Worm (Caenorhabditis elegans): Measurements from ENCODE around the gene F43H9.4.

Gene F43H9.4

DNA sequence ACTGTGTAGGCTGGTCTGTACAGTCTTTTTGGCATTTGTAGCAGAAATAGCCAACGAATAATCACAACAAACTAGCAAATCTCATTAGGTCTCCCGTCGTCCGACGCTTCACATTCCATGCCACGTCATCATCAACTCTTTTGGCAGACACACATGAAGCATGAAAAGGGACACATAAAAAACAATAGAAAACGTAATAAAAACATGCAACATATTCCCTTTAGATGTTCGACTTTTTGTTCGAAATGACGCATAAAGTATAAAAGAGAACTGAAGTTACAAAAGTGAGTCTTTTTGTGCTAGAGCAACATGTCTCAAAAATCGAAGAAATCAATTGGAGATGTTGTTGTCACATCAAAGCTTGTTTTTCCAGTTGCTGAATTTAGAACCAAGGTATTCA is 25.3 kb downstream of the F43H9.4 start, which contains the start of gene sth-1:
Gene sth-1, plus strand, starts transcription at position 301 of the 400 bp plus-strand sequence.
- TF ChIP-seq ets-4 (GFP tag; optimal IDR thresholded peaks at IDR 0.05) (no peak), bed-1 (GFP tag; IDR thresholded peaks at IDR 0.05) (no peak), F49E8.2 (tag; optimal IDR thresholded peaks at IDR 0.05; ENCODE audit: insufficient read depth) (no peak)

DNA sequence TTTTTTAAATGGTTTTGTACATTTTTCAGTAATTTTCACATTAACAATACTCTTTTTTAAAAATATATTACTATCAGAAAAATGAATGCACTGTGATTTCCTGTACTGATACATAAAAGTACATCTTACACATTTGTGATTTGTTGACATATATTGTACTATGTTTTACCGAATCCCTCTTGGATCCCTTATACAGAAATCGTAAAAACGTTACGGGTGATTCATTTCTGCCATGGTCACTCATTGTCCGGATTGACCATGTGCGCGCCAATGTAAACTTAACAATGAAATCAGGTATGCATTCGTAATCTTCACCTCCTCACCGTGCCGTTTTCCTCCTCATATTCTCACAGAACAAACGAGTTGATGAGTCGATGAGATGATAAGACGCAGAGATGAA is 27.6 kb downstream of the F43H9.4 start, which contains the start of gene ZC513.2:
Gene ZC513.2, plus strand, starts transcription at position 301 of the 400 bp plus-strand sequence.
- no peak for TF ChIP-seq B0019.2 (GFP tag; conservative IDR thresholded peaks at IDR 0.05)

DNA sequence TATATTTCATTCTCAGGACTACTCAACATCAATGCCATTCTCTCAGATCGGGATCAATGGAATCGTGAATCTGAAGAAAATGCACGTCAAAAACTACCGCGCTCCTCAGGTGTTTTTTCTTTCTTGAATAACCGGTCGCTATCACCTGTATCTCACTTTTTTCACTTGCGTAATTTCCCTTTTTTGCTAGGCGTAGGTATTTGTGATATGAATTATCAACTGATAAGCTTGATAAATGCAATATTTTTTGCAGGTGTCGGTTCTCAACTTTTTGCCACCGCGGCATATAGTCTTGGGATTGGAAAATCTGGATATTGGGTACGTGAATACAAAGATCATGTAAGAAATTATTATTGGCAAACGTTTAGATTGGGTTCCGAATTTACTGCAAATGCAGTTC is 28.7 kb downstream of the F43H9.4 start:
- TF ChIP-seq F57A8.1 (GFP tag; optimal IDR thresholded peaks at IDR 0.05): no peak
- no peak for TF ChIP-seq madf-8 (GFP tag; conservative IDR thresholded peaks at IDR 0.05)
- no peak for TF ChIP-seq F55B11.4 (tag; optimal IDR thresholded peaks at IDR 0.05; ENCODE audit: borderline replicate concordance, insufficient read depth)
- TF ChIP-seq ztf-18 (tag; optimal IDR thresholded peaks at IDR 0.05): no peak
- TF ChIP-seq sptf-2 (GFP tag; optimal IDR thresholded peaks at IDR 0.05): no peak
- TF ChIP-seq Y53F4B.3 (GFP tag; IDR thresholded peaks at IDR 0.05): no peak
- no peak for TF ChIP-seq ets-4 (GFP tag; optimal IDR thresholded peaks at IDR 0.05)
- TF ChIP-seq lir-1 (GFP tag; conservative IDR thresholded peaks at IDR 0.05): no peak
- TF ChIP-seq tlf-1 (GFP tag; optimal IDR thresholded peaks at IDR 0.05): no peak

DNA sequence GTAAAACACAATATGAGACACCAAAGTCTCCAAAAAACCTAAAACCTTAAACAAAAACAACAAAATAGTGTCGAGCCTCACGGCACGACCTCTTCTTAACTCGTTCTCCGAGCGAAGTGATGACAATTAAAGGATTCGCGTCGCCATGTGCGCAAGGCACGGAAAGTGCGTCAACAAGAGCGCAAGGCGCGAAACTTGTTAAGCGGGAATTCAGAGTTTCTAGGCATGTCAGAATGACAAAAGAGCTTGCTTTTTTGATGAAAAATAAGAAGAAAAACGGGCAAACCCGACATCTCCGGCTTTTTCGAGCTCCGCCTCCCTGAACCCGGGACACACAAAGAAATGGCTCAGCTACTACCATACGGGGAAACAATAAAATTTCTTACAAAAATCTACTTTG is 31.3 kb downstream of the F43H9.4 start:
- TF ChIP-seq B0019.2 (GFP tag; conservative IDR thresholded peaks at IDR 0.05) (peak; percentile 20; the same call in 1 of the 2 replicates), F39B2.1 (GFP tag; IDR thresholded peaks at IDR 0.05) (peak; percentile 69; the same call in 1 of the 2 replicates), hsf-1 (GFP tag; IDR thresholded peaks at IDR 0.05) (peak; percentile 85), madf-6 (GFP tag; IDR thresholded peaks at IDR 0.05) (peak; percentile 89), nfyb-1 (GFP tag; IDR thresholded peaks at IDR 0.05) (0 out of 2 replicates have a peak, but pooled peaks have one; percentile 22), D2030.7 (GFP tag; IDR thresholded peaks at IDR 0.05) (peak; percentile 61), ceh-91 (GFP tag; IDR thresholded peaks at IDR 0.05) (0 out of 2 replicates have a peak, but pooled peaks have one; percentile 28), xnd-1 (tag; optimal IDR thresholded peaks at IDR 0.05) (peak; percentile 48), ztf-18 (tag; optimal IDR thresholded peaks at IDR 0.05) (peak; percentile 84), madf-8 (GFP tag; conservative IDR thresholded peaks at IDR 0.05) (peak; percentile 79), madf-3 (GFP tag; IDR thresholded peaks at IDR 0.05) (peak; percentile 72; the same call in 1 of the 2 replicates)

DNA sequence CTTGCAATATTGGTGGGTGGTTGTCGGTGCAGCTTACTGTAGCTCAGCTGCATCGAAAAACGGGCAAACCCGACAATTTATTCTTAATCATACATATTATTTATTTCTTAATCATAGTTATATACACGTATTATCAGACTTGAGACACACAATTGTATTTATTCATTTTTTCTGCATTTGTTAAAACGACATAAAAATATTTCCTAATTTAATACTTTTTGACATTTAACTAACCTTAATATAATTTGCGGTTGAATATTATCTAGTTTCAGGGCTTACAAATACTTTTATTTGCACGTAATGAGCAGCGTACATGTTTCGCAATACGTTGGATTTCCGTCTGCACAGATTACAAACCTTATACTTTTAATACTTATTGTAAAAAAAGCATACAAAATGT is 31.9 kb downstream of the F43H9.4 start, which contains the start of gene str-138:
Gene str-138, plus strand, starts transcription at position 301 of the 400 bp plus-strand sequence.
- no peak for TF ChIP-seq pha-4 (tag; optimal IDR thresholded peaks at IDR 0.05)
- no peak for TF ChIP-seq unc-130 (GFP tag; optimal IDR thresholded peaks at IDR 0.05)
- no peak for TF ChIP-seq Y56A3A.18 (GFP tag; IDR thresholded peaks at IDR 0.05)
- TF ChIP-seq F57A8.1 (GFP tag; optimal IDR thresholded peaks at IDR 0.05): no peak
- no peak for TF ChIP-seq unc-62 (GFP tag; optimal IDR thresholded peaks at IDR 0.05)
- TF ChIP-seq lsy-27 (tag; optimal IDR thresholded peaks at IDR 0.05; ENCODE audit: borderline replicate concordance, insufficient read depth): no peak
- TF ChIP-seq die-1 (tag; optimal IDR thresholded peaks at IDR 0.05): no peak
- no peak for TF ChIP-seq egl-44 (GFP tag; IDR thresholded peaks at IDR 0.05)
- no peak for TF ChIP-seq mes-4 (tag; optimal IDR thresholded peaks at IDR 0.05)
- no peak for TF ChIP-seq fkh-3 (tag; optimal IDR thresholded peaks at IDR 0.05)
- no peak for TF ChIP-seq hsf-1 (GFP tag; IDR thresholded peaks at IDR 0.05)
- TF ChIP-seq hlh-26 (GFP tag; conservative IDR thresholded peaks at IDR 0.05): no peak
- TF ChIP-seq ZK185.1 (tag; optimal IDR thresholded peaks at IDR 0.05; ENCODE audit: poor library complexity, severe bottlenecking): no peak
